Worm (Caenorhabditis elegans) whole organism, L4 larva: ENCODE data around the gene sbds-1.
A peak's percentile ranks its signal among the peaks of the same experiment; 100 is the strongest.

Experiments
- F10B5.3 ChIP-seq: sonication (generic microtip); optimal IDR thresholded peaks from 2 replicates; lab custom pipeline; 2016; ENCODE audit warnings: mild to moderate bottlenecking, missing genetic modification characterization, missing compliant biosample characterization
- F26F4.8 ChIP-seq: fragments of 200-800 bp; sonication (Bioruptor generic); conservative IDR thresholded peaks from 2 replicates; pipeline ENCODE4 v1.3.6; 2022; ENCODE audit warnings: missing genetic modification characterization, missing compliant biosample characterization
- F49E8.2 ChIP-seq: sonication (generic microtip); optimal IDR thresholded peaks from 2 replicates; lab custom pipeline; 2016; ENCODE audit warnings: missing compliant biosample characterization, mild to moderate bottlenecking, missing genetic modification characterization, borderline replicate concordance
- Y5F2A.4 ChIP-seq: fragments of 200-800 bp; sonication (Bioruptor generic); optimal IDR thresholded peaks from 2 replicates; lab custom pipeline; 2018; ENCODE audit warnings: mild to moderate bottlenecking, missing genetic modification characterization, missing compliant biosample characterization
- Y75B8A.6 ChIP-seq: fragments of 200-800 bp; sonication (Bioruptor generic); IDR thresholded peaks from 2 replicates; pipeline ENCODE4 v1.3.6; 2022; ENCODE audit warnings: missing genetic modification reagents, missing genetic modification characterization, missing compliant biosample characterization
- ZK337.2 ChIP-seq: fragments of 200-800 bp; sonication (Bioruptor generic); IDR thresholded peaks from 2 replicates; pipeline ENCODE4 v1.3.6; 2022; ENCODE audit warnings: missing genetic modification reagents, missing genetic modification characterization, missing compliant biosample characterization
- ZK546.5 ChIP-seq, 2 experiments: sonication (generic microtip); optimal IDR thresholded peaks; 2 replicates each; lab custom pipeline; 2017; ENCODE audit warnings: missing biosample characterization in 2 of 2, missing genetic modification characterization in 2 of 2
- arid-1 ChIP-seq: fragments of 200-800 bp; sonication (Bioruptor generic); conservative IDR thresholded peaks from 2 replicates; pipeline ENCODE4 v1.3.6; 2022; ENCODE audit warnings: missing genetic modification reagents, missing genetic modification characterization, missing compliant biosample characterization
- attf-4 ChIP-seq: sonication (generic microtip); optimal IDR thresholded peaks from 3 replicates; lab custom pipeline; 2017; ENCODE audit warnings: missing biosample characterization, missing genetic modification characterization
- ceh-32 ChIP-seq: sonication (generic microtip); optimal IDR thresholded peaks from 2 replicates; lab custom pipeline; 2016; ENCODE audit warnings: mild to moderate bottlenecking, missing genetic modification characterization, missing compliant biosample characterization; ENCODE audit not compliant: poor library complexity
- daf-16 ChIP-seq, 3 experiments: sonication (generic microtip); optimal IDR thresholded peaks; 2 replicates each; lab custom pipeline; 2016 to 2017; ENCODE audit warnings: missing genetic modification characterization in 3 of 3, missing genetic modification reagents in 3 of 3, mild to moderate bottlenecking in 2 of 3, missing compliant biosample characterization in 2 of 3, missing biosample characterization in 1 of 3, moderate library complexity in 1 of 3
- daf-8 ChIP-seq: fragments of 200-800 bp; sonication (Bioruptor generic); IDR thresholded peaks from 2 replicates; pipeline ENCODE4 v1.3.6; 2022; ENCODE audit warnings: missing genetic modification characterization, missing compliant biosample characterization
- dmd-6 ChIP-seq: fragments of 200-800 bp; sonication (Bioruptor generic); IDR thresholded peaks from 2 replicates; pipeline ENCODE4 v1.3.6; 2022; ENCODE audit warnings: missing genetic modification reagents, missing genetic modification characterization, missing compliant biosample characterization
- dmd-9 ChIP-seq: fragments of 200-800 bp; sonication (Bioruptor generic); IDR thresholded peaks from 2 replicates; pipeline ENCODE4 v1.3.6; 2022; ENCODE audit warnings: missing genetic modification reagents, missing genetic modification characterization, missing compliant biosample characterization
- duxl-1 ChIP-seq: sonication (generic microtip); optimal IDR thresholded peaks from 2 replicates; lab custom pipeline; 2016; ENCODE audit warnings: mild to moderate bottlenecking, missing genetic modification characterization, moderate library complexity, missing compliant biosample characterization; ENCODE audit not compliant: poor library complexity
- dve-1 ChIP-seq: sonication (generic microtip); optimal IDR thresholded peaks from 2 replicates; lab custom pipeline; 2017; ENCODE audit warnings: antibody characterized with exemption, mild to moderate bottlenecking, missing genetic modification characterization, missing compliant biosample characterization; ENCODE audit not compliant: insufficient read depth
- egl-27 ChIP-seq: sonication (generic microtip); optimal IDR thresholded peaks from 3 replicates; lab custom pipeline; 2017; ENCODE audit warnings: missing biosample characterization, missing genetic modification reagents, missing genetic modification characterization
- egl-43 ChIP-seq: fragments of 200-800 bp; sonication (Bioruptor generic); IDR thresholded peaks from 2 replicates; pipeline ENCODE4 v1.3.6; 2022; ENCODE audit warnings: missing genetic modification reagents, missing genetic modification characterization, missing compliant biosample characterization
- hlh-11 ChIP-seq: fragments of 200-800 bp; sonication (Bioruptor generic); optimal IDR thresholded peaks from 2 replicates; lab custom pipeline; 2018; ENCODE audit warnings: mild to moderate bottlenecking, missing genetic modification characterization, missing compliant biosample characterization
- hmg-1.1 ChIP-seq: fragments of 200-800 bp; sonication (Bioruptor generic); IDR thresholded peaks from 2 replicates; pipeline ENCODE4 v1.3.6; 2022; ENCODE audit warnings: missing genetic modification reagents, missing genetic modification characterization, missing compliant biosample characterization
- lin-1 ChIP-seq: fragments of 200-800 bp; sonication (Bioruptor generic); IDR thresholded peaks from 2 replicates; pipeline ENCODE4 v1.3.6; 2022; ENCODE audit warnings: missing genetic modification reagents, missing genetic modification characterization, missing compliant biosample characterization
- lin-15B ChIP-seq: fragments of 150-350 bp; sonication (generic microtip); optimal IDR thresholded peaks from 3 replicates; lab custom pipeline; 2014; ENCODE audit warnings: missing biosample characterization, missing genetic modification characterization
- lsy-2 ChIP-seq, 2 experiments: fragments of 150-350 bp in 1 of 2; sonication (generic microtip) in 1 of 2; optimal IDR thresholded peaks; 2 replicates each; lab custom pipeline; 2014 to 2017; ENCODE audit warnings: missing biosample characterization in 2 of 2, missing genetic modification characterization in 2 of 2
- mdl-1 ChIP-seq, 2 experiments: fragments of 150-350 bp in 1 of 2; sonication (generic microtip) in 1 of 2; optimal IDR thresholded peaks; 2 replicates each; lab custom pipeline; 2014 to 2017; ENCODE audit warnings: missing biosample characterization in 2 of 2, missing genetic modification characterization in 2 of 2
- mep-1 ChIP-seq: fragments of 150-350 bp; sonication (generic microtip); optimal IDR thresholded peaks from 3 replicates; lab custom pipeline; 2014; ENCODE audit warnings: missing biosample characterization, missing genetic modification characterization
- mes-2 ChIP-seq: sonication (generic microtip); optimal IDR thresholded peaks from 2 replicates; lab custom pipeline; 2016; ENCODE audit warnings: missing genotype, mild to moderate bottlenecking, missing genetic modification characterization, missing compliant biosample characterization; ENCODE audit not compliant: poor library complexity, severe bottlenecking
- mxl-2 ChIP-seq: fragments of 200-800 bp; sonication (Bioruptor generic); conservative IDR thresholded peaks from 2 replicates; pipeline ENCODE4 v1.3.6; 2022; ENCODE audit warnings: missing genetic modification reagents, missing genetic modification characterization, missing compliant biosample characterization
- nhr-10 ChIP-seq: fragments of 150-350 bp; optimal IDR thresholded peaks from 2 replicates; lab custom pipeline; 2014; ENCODE audit warnings: missing biosample characterization, missing genetic modification characterization
- nhr-102 ChIP-seq: sonication (generic microtip); optimal IDR thresholded peaks from 2 replicates; lab custom pipeline; 2016; ENCODE audit warnings: mild to moderate bottlenecking, missing genetic modification characterization, moderate library complexity, missing compliant biosample characterization
- nhr-11 ChIP-seq: fragments of 150-350 bp; optimal IDR thresholded peaks from 2 replicates; lab custom pipeline; 2014; ENCODE audit warnings: missing biosample characterization, missing genetic modification characterization
- nhr-111 ChIP-seq: fragments of 200-800 bp; sonication (Bioruptor generic); optimal IDR thresholded peaks from 2 replicates; lab custom pipeline; 2018; ENCODE audit warnings: mild to moderate bottlenecking, missing genetic modification characterization, missing compliant biosample characterization
- nhr-237 ChIP-seq: sonication (generic microtip); optimal IDR thresholded peaks from 2 replicates; lab custom pipeline; 2017; ENCODE audit warnings: missing biosample characterization, missing genetic modification characterization
- nhr-28 ChIP-seq: fragments of 150-350 bp; optimal IDR thresholded peaks from 2 replicates; lab custom pipeline; 2014; ENCODE audit warnings: missing biosample characterization, missing genetic modification characterization
- nhr-41 ChIP-seq: fragments of 200-800 bp; sonication (Bioruptor generic); IDR thresholded peaks from 2 replicates; pipeline ENCODE4 v1.3.6; 2022; ENCODE audit warnings: missing genetic modification reagents, missing genetic modification characterization, missing compliant biosample characterization
- nhr-6 ChIP-seq: fragments of 150-350 bp; optimal IDR thresholded peaks from 2 replicates; lab custom pipeline; 2014; ENCODE audit warnings: missing biosample characterization, missing genetic modification characterization
- rbr-2 ChIP-seq: sonication (generic microtip); optimal IDR thresholded peaks from 2 replicates; lab custom pipeline; 2016; ENCODE audit warnings: missing genotype, missing genetic modification characterization, missing compliant biosample characterization
- snpc-1.2 ChIP-seq: fragments of 200-800 bp; sonication (Bioruptor generic); IDR thresholded peaks from 2 replicates; pipeline ENCODE4 v1.3.6; 2022; ENCODE audit warnings: missing genetic modification reagents, missing genetic modification characterization, missing compliant biosample characterization
- snpc-4 ChIP-seq: fragments of 150-350 bp; optimal IDR thresholded peaks from 2 replicates; lab custom pipeline; 2014; ENCODE audit warnings: missing biosample characterization, missing genetic modification characterization
- unc-130 ChIP-seq: sonication (generic microtip); optimal IDR thresholded peaks from 2 replicates; lab custom pipeline; 2016; ENCODE audit warnings: missing genetic modification reagents, missing genetic modification characterization, missing compliant biosample characterization
- vab-7 ChIP-seq: fragments of 200-800 bp; sonication (Bioruptor generic); IDR thresholded peaks from 2 replicates; pipeline ENCODE4 v1.3.6; 2022; ENCODE audit warnings: missing genetic modification reagents, missing genetic modification characterization, missing compliant biosample characterization
- zip-11 ChIP-seq: fragments of 200-800 bp; sonication (Bioruptor generic); IDR thresholded peaks from 2 replicates; pipeline ENCODE4 v1.3.6; 2022; ENCODE audit warnings: missing genetic modification characterization, missing compliant biosample characterization
- ztf-11 ChIP-seq: fragments of 150-350 bp; optimal IDR thresholded peaks from 2 replicates; lab custom pipeline; 2014; ENCODE audit warnings: missing biosample characterization, missing genetic modification characterization

sbds-1 gene

ce11 chrIII:611900-612299, 26.3 kb downstream of the sbds-1 start:
- no peak for TF ChIP-seq nhr-10
- TF ChIP-seq nhr-237 (tag; lab: Kevin White, UChicago) = no peak
- TF ChIP-seq nhr-11 (tag; lab: Kevin White, UChicago) = no peak
- no peak for TF ChIP-seq mep-1 (tag; lab: Kevin White, UChicago)
- TF ChIP-seq lsy-2 (tag; optimal IDR thresholded peaks at IDR 0.05; lab: Kevin White, UChicago) = no peak
- no peak for TF ChIP-seq snpc-4 (tag; lab: Kevin White, UChicago)
- no peak for TF ChIP-seq daf-16 (GFP tag; optimal IDR thresholded peaks at IDR 0.05; lab: Kevin White, UChicago)
- TF ChIP-seq daf-16 (tag; optimal IDR thresholded peaks at IDR 0.05; lab: Kevin White, UChicago) = no peak
- TF ChIP-seq lin-15B (tag; lab: Kevin White, UChicago) = no peak
- TF ChIP-seq duxl-1 (tag; lab: Kevin White, UChicago) = no peak
- TF ChIP-seq unc-130 (GFP tag; lab: Kevin White, UChicago) = no peak
- no peak for TF ChIP-seq hlh-11 (tag; lab: Kevin White, UChicago)
- no peak for TF ChIP-seq egl-43 (GFP tag; lab: Robert Waterston, UW)
- TF ChIP-seq nhr-102 = no peak
- no peak for TF ChIP-seq attf-4 (tag; lab: Kevin White, UChicago)
- no peak for TF ChIP-seq ZK546.5 (tag; optimal IDR thresholded peaks at IDR 0.05; lab: Kevin White, UChicago)
- TF ChIP-seq snpc-1.2 (GFP tag; lab: Robert Waterston, UW) = no peak

ce11 chrIII:609549-609948, 28.7 kb downstream of the sbds-1 start, which contains the start of gene best-17:
best-17 (minus strand) TSS chrIII:609649.
- TF ChIP-seq ztf-11 (tag; lab: Kevin White, UChicago) (no peak), rbr-2 (tag; lab: Kevin White, UChicago) (no peak), mes-2 (tag; lab: Kevin White, UChicago) (no peak)

ce11 chrIII:605415-606054, 32.7 kb downstream of the sbds-1 start, which contains the start of the genes Y55B1AR.4 and ttr-7:
Y55B1AR.4 (minus strand) TSS chrIII:605515.
ttr-7 (plus strand) TSS chrIII:606004.
- TF ChIP-seq hlh-11 (tag; lab: Kevin White, UChicago) (no peak), vab-7 (GFP tag; lab: Robert Waterston, UW) (no peak), daf-16 (GFP tag; optimal IDR thresholded peaks at IDR 0.05; lab: Kevin White, UChicago) (no peak), daf-16 (tag; optimal IDR thresholded peaks at IDR 0.05; lab: Kevin White, UChicago) (no peak)

- TF ChIP-seq ZK337.2 (GFP tag; lab: Robert Waterston, UW) = no peak
- TF ChIP-seq dmd-6 (GFP tag; lab: Robert Waterston, UW) = peak; percentile 88
- no peak for TF ChIP-seq dmd-9 (GFP tag; lab: Robert Waterston, UW)
- TF ChIP-seq lin-1 (GFP tag; lab: Robert Waterston, UW) = peak; percentile 84
- TF ChIP-seq arid-1 (GFP tag; lab: Robert Waterston, UW) = no peak
- no peak for TF ChIP-seq egl-27 (tag; lab: Kevin White, UChicago)
- no peak for TF ChIP-seq ceh-32 (tag; lab: Kevin White, UChicago)
- no peak for TF ChIP-seq F26F4.8 (GFP tag; lab: Robert Waterston, UW)
- TF ChIP-seq mxl-2 (GFP tag; lab: Robert Waterston, UW) = no peak
- TF ChIP-seq mdl-1 (tag; optimal IDR thresholded peaks at IDR 0.05; lab: Kevin White, UChicago) = peak in 1 of 2 experiments; percentile 8
- TF ChIP-seq mes-2 (tag; lab: Kevin White, UChicago) = peak; percentile 54
- no peak for TF ChIP-seq nhr-41 (GFP tag; lab: Robert Waterston, UW)
- TF ChIP-seq Y75B8A.6 (GFP tag; lab: Robert Waterston, UW) = 0 out of 2 replicates have a peak, but pooled peaks have one; percentile 44
- TF ChIP-seq Y5F2A.4 = no peak
- no peak for TF ChIP-seq F10B5.3 (tag; lab: Kevin White, UChicago)
- no peak for TF ChIP-seq ztf-11 (tag; lab: Kevin White, UChicago)
- TF ChIP-seq F49E8.2 (tag; lab: Kevin White, UChicago) = no peak
- no peak for TF ChIP-seq zip-11
- TF ChIP-seq nhr-111 (GFP tag; lab: Kevin White, UChicago) = no peak
- peak; percentile 96 for TF ChIP-seq dve-1 (tag; lab: Kevin White, UChicago)
- TF ChIP-seq hmg-1.1 (GFP tag; lab: Robert Waterston, UW) = no peak
- TF ChIP-seq daf-8 (GFP tag; lab: Robert Waterston, UW) = no peak
- no peak for TF ChIP-seq nhr-6 (tag; lab: Kevin White, UChicago)
- peak; percentile 73 for TF ChIP-seq nhr-28
Observed at ce11 chrIII:600316-600932, 37.8 kb downstream of the sbds-1 start, which contains the start of gene lec-6. lec-6 (minus strand) TSS chrIII:600366.
